Worm (Caenorhabditis elegans): Measurements from ENCODE around the gene lea-1.

The lea-1 gene

DNA sequence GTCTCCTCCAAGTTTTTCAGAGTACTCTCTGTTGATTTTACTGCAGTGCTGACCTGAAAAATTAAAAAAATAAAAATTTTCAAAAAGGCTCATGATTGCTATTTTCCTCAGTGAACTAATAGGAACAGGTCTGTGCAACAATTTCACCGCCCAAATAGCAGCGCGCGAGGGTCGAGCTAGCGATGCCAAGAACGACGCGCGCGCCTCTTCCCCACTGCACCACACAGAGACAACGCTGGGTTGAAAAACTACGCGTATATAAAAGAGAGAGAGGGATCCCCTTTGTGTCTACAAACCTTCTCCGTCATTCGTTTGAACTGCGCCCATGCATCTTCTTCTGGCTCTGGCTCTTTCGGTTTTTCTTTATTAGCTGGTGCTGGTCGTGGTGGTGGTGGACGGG, 41.6 kb upstream of the lea-1 start (continued):
- TF ChIP-seq pqm-1 (tag; optimal IDR thresholded peaks at IDR 0.05) (no peak), rbr-2 (tag; optimal IDR thresholded peaks at IDR 0.05) (peak; percentile 82), nhr-48 (tag; optimal IDR thresholded peaks at IDR 0.05) (peak; percentile 79), snpc-4 (tag; optimal IDR thresholded peaks at IDR 0.05) (no peak), F26F4.8 (GFP tag; conservative IDR thresholded peaks at IDR 0.05) (peak; percentile 99), unc-39 (tag; optimal IDR thresholded peaks at IDR 0.05) (no peak), zfp-2 (tag; optimal IDR thresholded peaks at IDR 0.05) (peak; percentile 47), tra-1 (GFP tag; IDR thresholded peaks at IDR 0.05) (peak; percentile 91), pha-4 (GFP tag; IDR thresholded peaks at IDR 0.05) (peak; percentile 96), pha-4 (tag; optimal IDR thresholded peaks at IDR 0.05) (no peak), lin-38 (GFP tag; IDR thresholded peaks at IDR 0.05) (peak; percentile 87), nhr-10 (tag; optimal IDR thresholded peaks at IDR 0.05) (no peak), ceh-62 (tag; optimal IDR thresholded peaks at IDR 0.05) (no peak), lin-1 (GFP tag; IDR thresholded peaks at IDR 0.05) (peak; percentile 94), ZK337.2 (GFP tag; IDR thresholded peaks at IDR 0.05) (peak; percentile 59; the same call in 1 of the 2 replicates), ztf-11 (tag; optimal IDR thresholded peaks at IDR 0.05) (no peak), F44E2.7 (GFP tag; IDR thresholded peaks at IDR 0.05) (peak; percentile 98), Y75B8A.6 (GFP tag; IDR thresholded peaks at IDR 0.05) (peak; percentile 87; the same call in 1 of the 2 replicates), dmd-8 (GFP tag; IDR thresholded peaks at IDR 0.05) (peak; percentile 96)

DNA sequence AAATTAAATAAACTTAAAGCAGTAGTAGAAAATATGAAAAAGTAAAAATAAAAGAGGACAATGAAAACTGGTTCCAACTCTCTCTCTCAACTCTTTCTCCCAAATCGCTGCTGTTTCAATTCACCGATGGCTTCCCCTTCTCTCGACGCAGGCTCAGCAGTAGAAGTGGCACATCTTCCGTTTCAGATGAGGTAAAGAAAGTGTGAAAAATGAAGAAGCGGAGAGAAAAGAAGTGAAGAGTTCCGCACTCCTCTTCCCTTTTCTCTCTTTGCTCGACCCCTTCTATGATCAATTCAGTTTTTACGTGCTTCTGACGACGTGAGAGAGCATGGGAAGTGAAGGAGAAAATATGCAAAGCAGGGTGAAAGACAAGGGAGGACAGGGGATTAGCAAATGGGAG, 37.5 kb upstream of the lea-1 start:
- TF ChIP-seq hmg-1.1 (GFP tag; IDR thresholded peaks at IDR 0.05) (0 out of 2 replicates have a peak, but pooled peaks have one; percentile 26), lin-39 (tag; optimal IDR thresholded peaks at IDR 0.05) (no peak), unc-62 (GFP tag; optimal IDR thresholded peaks at IDR 0.05 in 1 of 2) (peak in 1 of 2 experiments; percentile 91), unc-62 (tag; optimal IDR thresholded peaks at IDR 0.05) (no peak), rbr-2 (tag; optimal IDR thresholded peaks at IDR 0.05) (peak; percentile 25), lsy-2 (tag; optimal IDR thresholded peaks at IDR 0.05) (peak in 1 of 2 experiments; percentile 30), lir-3 (tag; optimal IDR thresholded peaks at IDR 0.05) (no peak), fkh-10 (GFP tag; optimal IDR thresholded peaks at IDR 0.05) (peak; percentile 87), fos-1 (tag; optimal IDR thresholded peaks at IDR 0.05) (no peak), ctbp-1 (GFP tag; IDR thresholded peaks at IDR 0.05) (0 out of 2 replicates have a peak, but pooled peaks have one; percentile 37), set-16 (GFP tag; IDR thresholded peaks at IDR 0.05) (0 out of 2 replicates have a peak, but pooled peaks have one; percentile 6)

DNA sequence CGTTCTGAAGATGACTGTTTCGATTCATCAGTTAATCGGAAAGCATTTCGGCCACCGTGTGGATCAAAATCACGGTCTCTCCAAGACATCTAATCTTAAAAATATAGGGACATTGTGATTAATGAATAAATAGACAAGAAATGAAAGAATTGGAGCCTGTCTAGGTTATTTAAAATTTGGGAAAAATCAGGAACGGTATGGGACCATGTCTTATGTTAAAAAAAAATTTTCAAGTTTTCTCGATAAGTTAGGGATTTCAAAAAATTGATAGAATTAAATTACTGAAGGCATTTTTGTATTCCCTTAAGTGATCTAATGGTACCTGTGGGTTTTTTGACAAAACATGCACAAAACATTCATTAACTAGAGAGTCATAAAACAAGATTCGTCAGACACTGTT, 35.6 kb upstream of the lea-1 start, which contains the start of gene unc-41:
Gene unc-41, minus strand, starts transcription at position 101 of the 400 bp plus-strand sequence.
- TF ChIP-seq ceh-20 (GFP tag; IDR thresholded peaks at IDR 0.05) (no peak), hlh-11 (tag; optimal IDR thresholded peaks at IDR 0.05) (no peak), skn-1 (tag; optimal IDR thresholded peaks at IDR 0.05) (no peak), zfp-2 (tag; optimal IDR thresholded peaks at IDR 0.05) (no peak), nhr-76 (tag; optimal IDR thresholded peaks at IDR 0.05) (no peak), T20F7.1 (GFP tag; optimal IDR thresholded peaks at IDR 0.05) (no peak), mdt-29 (GFP tag; IDR thresholded peaks at IDR 0.05) (no peak), R02D3.7 (tag; optimal IDR thresholded peaks at IDR 0.05) (no peak), F49E8.2 (tag; optimal IDR thresholded peaks at IDR 0.05; ENCODE audit: borderline replicate concordance) (no peak), php-3 (GFP tag; IDR thresholded peaks at IDR 0.05) (no peak), jun-1 (tag; optimal IDR thresholded peaks at IDR 0.05) (no peak), gei-8 (GFP tag; optimal IDR thresholded peaks at IDR 0.05) (no peak), unc-130 (GFP tag; optimal IDR thresholded peaks at IDR 0.05) (no peak), F10B5.3 (tag; optimal IDR thresholded peaks at IDR 0.05) (no peak), zip-11 (GFP tag; IDR thresholded peaks at IDR 0.05) (no peak), ceh-32 (tag; optimal IDR thresholded peaks at IDR 0.05; ENCODE audit: poor library complexity) (no peak), sdz-12 (GFP tag; optimal IDR thresholded peaks at IDR 0.05) (no peak), lim-7 (GFP tag; IDR thresholded peaks at IDR 0.05) (no peak)

Data from whole organism, L4 larva.